Fruit fly (Drosophila melanogaster) whole organism, embryonic: ENCODE data around the gene CG16826.

Source experiments
- Awh ChIP-seq: fragments of 200-800 bp; sonication (Bioruptor generic); IDR thresholded peaks from 2 replicates; pipeline ENCODE4, ENCODE4 v1.3.6; 2022; ENCODE audit warnings: missing biosample characterization, missing genetic modification characterization
- CG10274 ChIP-seq: fragments of 200-800 bp; sonication (Bioruptor generic); optimal IDR thresholded peaks from 3 replicates; lab custom pipeline; 2017; ENCODE audit warnings: missing biosample characterization, mild to moderate bottlenecking, missing genetic modification characterization
- CG10462 ChIP-seq: fragments of 200-800 bp; sonication (Bioruptor generic); optimal IDR thresholded peaks from 2 replicates; lab custom pipeline; 2016; ENCODE audit warnings: missing biosample characterization, missing genetic modification characterization
- CG11560 ChIP-seq: fragments of 200-800 bp; sonication (Bioruptor generic); IDR thresholded peaks from 3 replicates; pipeline ENCODE4 v1.3.6; 2022; ENCODE audit warnings: missing biosample characterization, missing genetic modification characterization
- CG13296 ChIP-seq: fragments of 200-800 bp; sonication (Bioruptor generic); optimal IDR thresholded peaks from 3 replicates; lab custom pipeline; 2018; ENCODE audit warnings: missing biosample characterization, mild to moderate bottlenecking, missing genetic modification characterization
- CG13424 ChIP-seq: fragments of 200-800 bp; sonication (Bioruptor generic); optimal IDR thresholded peaks from 2 replicates; lab custom pipeline; 2019; ENCODE audit warnings: missing biosample characterization, mild to moderate bottlenecking, missing genetic modification characterization, moderate library complexity
- CG13894 ChIP-seq: fragments of 200-800 bp; sonication (Bioruptor generic); optimal IDR thresholded peaks from 3 replicates; lab custom pipeline; 2018; ENCODE audit warnings: missing biosample characterization, mild to moderate bottlenecking, missing genetic modification characterization, moderate library complexity
- CG14014 ChIP-seq: fragments of 200-800 bp; sonication (Bioruptor generic); IDR thresholded peaks from 2 replicates; pipeline ENCODE4 v1.3.6; 2022; ENCODE audit warnings: missing biosample characterization, missing genetic modification characterization
- CG15696 ChIP-seq: fragments of 200-800 bp; sonication (Bioruptor generic); optimal IDR thresholded peaks from 2 replicates; lab custom pipeline; 2019; ENCODE audit warnings: missing biosample characterization, mild to moderate bottlenecking, missing genetic modification characterization, moderate library complexity
- CG18011 ChIP-seq: fragments of 200-800 bp; sonication (Bioruptor generic); optimal IDR thresholded peaks from 2 replicates; lab custom pipeline; 2017; ENCODE audit warnings: missing biosample characterization, missing genetic modification characterization, mild to moderate bottlenecking, moderate library complexity, missing genotype
- CG2129 ChIP-seq: fragments of 200-800 bp; sonication (Bioruptor generic); IDR thresholded peaks from 2 replicates; pipeline ENCODE4 v1.3.6; 2022; ENCODE audit warnings: missing biosample characterization, missing genetic modification characterization; ENCODE audit not compliant: partially characterized antibody
- CG3281 ChIP-seq: fragments of 200-800 bp; sonication (Bioruptor generic); optimal IDR thresholded peaks from 3 replicates; lab custom pipeline; 2017; ENCODE audit warnings: missing biosample characterization, mild to moderate bottlenecking, missing genetic modification characterization
- CG5953 ChIP-seq: fragments of 200-800 bp; sonication (Bioruptor generic); IDR thresholded peaks from 2 replicates; pipeline ENCODE4 v1.3.6; 2022; ENCODE audit warnings: missing biosample characterization, missing genetic modification characterization
- CkIIα-i1 ChIP-seq: fragments of 200-800 bp; sonication (Bioruptor generic); IDR thresholded peaks from 2 replicates; pipeline ENCODE4 v1.3.6; 2022; ENCODE audit warnings: missing biosample characterization, missing genetic modification characterization
- D ChIP-seq, 2 experiments: fragments of 200-800 bp in 1 of 2; fragments of >200 bp in 1 of 2; sonication (Bioruptor generic) in 1 of 2; optimal IDR thresholded peaks; 2 replicates in 1 of 2; 3 replicates in 1 of 2; lab custom pipeline; 2017; ENCODE audit warnings: mild to moderate bottlenecking in 1 of 2, missing biosample characterization in 1 of 2, missing genetic modification characterization in 1 of 2, missing genetic modification reagents in 1 of 2
- Dad ChIP-seq: fragments of 200-800 bp; sonication (Bioruptor generic); optimal IDR thresholded peaks from 3 replicates; lab custom pipeline; 2016; ENCODE audit warnings: missing biosample characterization, missing genetic modification characterization
- Drgx ChIP-seq: fragments of 200-800 bp; sonication (Bioruptor generic); IDR thresholded peaks from 2 replicates; pipeline ENCODE4 v1.3.6; 2022; ENCODE audit warnings: missing biosample characterization, missing genetic modification characterization
- ERR ChIP-seq: fragments of 200-800 bp; sonication (Bioruptor generic); optimal IDR thresholded peaks from 2 replicates; lab custom pipeline; 2016; ENCODE audit warnings: missing biosample characterization, missing genetic modification characterization
- HLHmδ ChIP-seq: fragments of 200-800 bp; sonication (Bioruptor generic); optimal IDR thresholded peaks from 2 replicates; lab custom pipeline; 2018; ENCODE audit warnings: missing biosample characterization, mild to moderate bottlenecking, missing genetic modification characterization, moderate library complexity
- MBD-R2 ChIP-seq: fragments of 200-800 bp; sonication (Bioruptor generic); IDR thresholded peaks from 2 replicates; pipeline ENCODE4 v1.3.6; 2022; ENCODE audit warnings: missing biosample characterization, missing genetic modification characterization
- Max ChIP-seq: fragments of 200-800 bp; sonication (Bioruptor generic); optimal IDR thresholded peaks from 2 replicates; lab custom pipeline; 2016; ENCODE audit warnings: missing biosample characterization, mild to moderate bottlenecking, missing genetic modification characterization
- Myb ChIP-seq: fragments of 200-800 bp; sonication (Bioruptor generic); optimal IDR thresholded peaks from 2 replicates; lab custom pipeline; 2016; ENCODE audit warnings: missing biosample characterization, missing genetic modification characterization
- Sox102F ChIP-seq: fragments of 200-800 bp; sonication (Bioruptor generic); optimal IDR thresholded peaks from 2 replicates; lab custom pipeline; 2018; ENCODE audit warnings: missing biosample characterization, mild to moderate bottlenecking, missing genetic modification characterization, moderate library complexity
- Vsx1 ChIP-seq: fragments of 200-800 bp; sonication (Bioruptor generic); optimal IDR thresholded peaks from 2 replicates; lab custom pipeline; 2017; ENCODE audit warnings: missing biosample characterization, mild to moderate bottlenecking, missing genetic modification characterization, missing genetic modification reagents
- amos ChIP-seq: fragments of 200-800 bp; sonication (Bioruptor generic); IDR thresholded peaks from 2 replicates; pipeline ENCODE4 v1.3.6; 2022; ENCODE audit warnings: missing biosample characterization, missing genetic modification characterization; ENCODE audit not compliant: partially characterized antibody
- ato ChIP-seq: fragments of 200-800 bp; sonication (Bioruptor generic); IDR thresholded peaks from 2 replicates; pipeline ENCODE4 v1.3.6; 2022; ENCODE audit warnings: missing biosample characterization, missing genetic modification characterization; ENCODE audit not compliant: partially characterized antibody
- az2 ChIP-seq: fragments of 200-800 bp; sonication (Bioruptor generic); optimal IDR thresholded peaks from 3 replicates; lab custom pipeline; 2016; ENCODE audit warnings: missing biosample characterization, missing genetic modification characterization
- bbx ChIP-seq: fragments of 200-800 bp; sonication (Bioruptor generic); IDR thresholded peaks from 2 replicates; pipeline ENCODE4 v1.3.6; 2022; ENCODE audit warnings: missing biosample characterization, missing genetic modification characterization; ENCODE audit not compliant: partially characterized antibody
- bowl ChIP-seq: fragments of 200-800 bp; sonication (Bioruptor generic); IDR thresholded peaks from 2 replicates; pipeline ENCODE4 v1.3.6; 2022; ENCODE audit warnings: missing biosample characterization, missing genetic modification characterization
- cas ChIP-seq: fragments of 200-800 bp; sonication (Bioruptor generic); IDR thresholded peaks from 2 replicates; pipeline ENCODE4 v1.3.6; 2022; ENCODE audit warnings: missing biosample characterization, missing genetic modification characterization
- esg ChIP-seq: fragments of 200-800 bp; sonication (Bioruptor generic); conservative IDR thresholded peaks from 2 replicates; pipeline ENCODE4 v1.3.6; 2022; ENCODE audit warnings: missing biosample characterization, missing genetic modification characterization
- gce ChIP-seq: fragments of 200-800 bp; sonication (Bioruptor generic); IDR thresholded peaks from 3 replicates; pipeline ENCODE4 v1.3.6; 2022; ENCODE audit warnings: missing biosample characterization, missing genetic modification characterization
- gcm2 ChIP-seq: fragments of 200-800 bp; sonication (Bioruptor generic); optimal IDR thresholded peaks from 2 replicates; lab custom pipeline; 2016; ENCODE audit warnings: missing biosample characterization, missing genetic modification characterization
- gfzf ChIP-seq: fragments of 200-800 bp; sonication (Bioruptor generic); optimal IDR thresholded peaks from 2 replicates; lab custom pipeline; 2016; ENCODE audit warnings: missing biosample characterization, mild to moderate bottlenecking, missing genetic modification characterization, moderate library complexity
- hbn ChIP-seq: fragments of 200-800 bp; sonication (Bioruptor generic); IDR thresholded peaks from 2 replicates; pipeline ENCODE4 v1.3.6; 2022; ENCODE audit warnings: missing biosample characterization, missing genetic modification characterization; ENCODE audit not compliant: partially characterized antibody
- jigr1 ChIP-seq: fragments of 200-800 bp; sonication (Bioruptor generic); IDR thresholded peaks from 3 replicates; pipeline ENCODE4 v1.3.6; 2022; ENCODE audit warnings: missing biosample characterization, missing genetic modification characterization
- lola ChIP-seq, 3 experiments: fragments of >200 bp in 2 of 3; fragments of 200-800 bp in 1 of 3; sonication (Bioruptor generic) in 1 of 3; optimal IDR thresholded peaks; 2 replicates each; lab custom pipeline; 2017 to 2019; ENCODE audit warnings: missing biosample characterization in 3 of 3, missing genetic modification characterization in 3 of 3, mild to moderate bottlenecking in 1 of 3, moderate library complexity in 1 of 3
- nerfin-2 ChIP-seq: fragments of 200-800 bp; sonication (Bioruptor generic); IDR thresholded peaks from 2 replicates; pipeline ENCODE4 v1.3.6; 2022; ENCODE audit warnings: missing biosample characterization, missing genetic modification characterization; ENCODE audit not compliant: partially characterized antibody
- phol ChIP-seq: fragments of 200-800 bp; sonication (Bioruptor generic); optimal IDR thresholded peaks from 3 replicates; lab custom pipeline; 2018; ENCODE audit warnings: missing biosample characterization, mild to moderate bottlenecking, missing genetic modification characterization, moderate library complexity
- schlank ChIP-seq: fragments of 200-800 bp; sonication (Bioruptor generic); optimal IDR thresholded peaks from 2 replicates; lab custom pipeline; 2018; ENCODE audit warnings: missing biosample characterization, mild to moderate bottlenecking, missing genetic modification characterization
- scrt ChIP-seq: fragments of 200-800 bp; sonication (Bioruptor generic); optimal IDR thresholded peaks from 2 replicates; lab custom pipeline; 2018; ENCODE audit warnings: missing biosample characterization, mild to moderate bottlenecking, missing genetic modification characterization, moderate library complexity
- shn ChIP-seq: fragments of 200-800 bp; sonication (Bioruptor generic); optimal IDR thresholded peaks from 3 replicates; lab custom pipeline; 2016; ENCODE audit warnings: missing biosample characterization, missing genetic modification characterization
- sim ChIP-seq: fragments of 200-800 bp; sonication (Bioruptor generic); IDR thresholded peaks from 2 replicates; pipeline ENCODE4 v1.3.6; 2022; ENCODE audit warnings: missing biosample characterization, missing genetic modification characterization
- sna ChIP-seq: fragments of 200-800 bp; sonication (Bioruptor generic); IDR thresholded peaks from 2 replicates; pipeline ENCODE4 v1.3.6; 2022; ENCODE audit warnings: missing biosample characterization, missing genetic modification characterization; ENCODE audit not compliant: partially characterized antibody
- tll ChIP-seq, 2 experiments: fragments of 200-800 bp in 1 of 2; fragments of >200 bp in 1 of 2; sonication (Bioruptor generic) in 1 of 2; optimal IDR thresholded peaks; 2 replicates each; lab custom pipeline; 2017 to 2019; ENCODE audit warnings: missing biosample characterization in 2 of 2, missing genetic modification characterization in 2 of 2, mild to moderate bottlenecking in 1 of 2, moderate library complexity in 1 of 2
- toy ChIP-seq: fragments of 200-800 bp; sonication (Bioruptor generic); IDR thresholded peaks from 2 replicates; pipeline ENCODE4 v1.3.6; 2022; ENCODE audit warnings: missing biosample characterization, missing genetic modification characterization
- usp ChIP-seq: fragments of >200 bp; optimal IDR thresholded peaks from 2 replicates; lab custom pipeline; 2017; ENCODE audit warnings: missing biosample characterization, missing genetic modification characterization
- wor ChIP-seq: fragments of 200-800 bp; sonication (Bioruptor generic); IDR thresholded peaks from 2 replicates; pipeline ENCODE4 v1.3.6; 2022; ENCODE audit warnings: missing biosample characterization, missing genetic modification characterization

Gene CG16826

DNA sequence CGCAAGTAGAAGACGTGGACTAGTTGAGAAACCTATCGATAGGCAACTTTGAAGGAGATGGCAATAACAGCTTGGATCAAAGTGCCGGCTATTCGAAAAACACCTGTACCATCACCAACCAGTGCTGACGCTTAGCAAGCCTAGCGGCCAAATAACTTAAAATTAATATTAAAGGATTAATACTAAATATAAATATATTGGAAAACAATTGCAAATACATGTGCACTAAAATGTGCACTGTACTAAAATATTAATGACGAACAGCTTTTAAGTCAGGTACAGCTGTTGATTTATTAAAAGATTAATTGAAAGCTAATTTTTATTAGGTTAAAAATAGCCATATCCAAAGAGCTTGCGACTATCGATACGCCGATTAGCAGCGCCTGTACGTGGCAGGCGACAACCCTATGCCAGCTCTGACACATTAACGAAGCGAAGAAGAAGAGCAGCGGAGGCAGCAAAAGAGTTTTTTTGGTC lies 31.0 kb downstream of the CG16826 start, which contains the start of the genes CG9302 and beta'COP (continued):
- TF ChIP-seq gce (GFP tag; lab: Robert Waterston, UW) (no peak), CG10274 (GFP tag; lab: Kevin White, UChicago) (no peak), amos (peak; percentile 63), CG3281 (GFP tag; lab: Kevin White, UChicago) (peak; percentile 81), Max (peak; percentile 64), D (optimal IDR thresholded peaks at IDR 0.05; lab: Kevin White, UChicago) (no peak), D (GFP tag; optimal IDR thresholded peaks at IDR 0.05; lab: Kevin White, UChicago) (peak; percentile 32), CG13424 (tag; lab: Kevin White, UChicago) (peak; percentile 78), cas (GFP tag; lab: Robert Waterston, UW) (no peak), gfzf (GFP tag; lab: Kevin White, UChicago) (no peak), CG13296 (GFP tag; lab: Kevin White, UChicago) (no peak), CG14014 (GFP tag; lab: Robert Waterston, UW) (no peak; the same call in 1 of the 2 replicates), CkIIα-i1 (GFP tag; lab: Robert Waterston, UW) (no peak), scrt (GFP tag; lab: Kevin White, UChicago) (peak; percentile 67), shn (GFP tag; lab: Kevin White, UChicago) (peak; percentile 9), MBD-R2 (GFP tag; lab: Robert Waterston, UW) (peak; percentile 66), CG15696 (tag; lab: Kevin White, UChicago) (peak; percentile 79), ERR (GFP tag; lab: Kevin White, UChicago) (no peak), lola (GFP tag; optimal IDR thresholded peaks at IDR 0.05; lab: Kevin White, UChicago) (peak in 1 of 3 experiments; percentile 75), toy (GFP tag; lab: Robert Waterston, UW) (no peak), phol (tag; lab: Kevin White, UChicago) (peak; percentile 81), schlank (tag; lab: Kevin White, UChicago) (no peak), gcm2 (GFP tag; lab: Kevin White, UChicago) (no peak), tll (GFP tag; optimal IDR thresholded peaks at IDR 0.05; lab: Kevin White, UChicago) (peak in 1 of 2 experiments; percentile 3), Vsx1 (GFP tag; lab: Kevin White, UChicago) (no peak), HLHmδ (GFP tag; lab: Kevin White, UChicago) (no peak), az2 (GFP tag; lab: Kevin White, UChicago) (peak; percentile 71), CG2129 (GFP tag; lab: Robert Waterston, UW) (no peak), sna (GFP tag; lab: Robert Waterston, UW) (no peak; the same call in 1 of the 2 replicates), bowl (GFP tag; lab: Robert Waterston, UW) (no peak), ato (no peak), sim (no peak), wor (GFP tag; lab: Robert Waterston, UW) (no peak; the same call in 1 of the 2 replicates), Myb (GFP tag; lab: Kevin White, UChicago) (no peak), usp (GFP tag; lab: Kevin White, UChicago) (no peak), CG13894 (no peak), CG10462 (GFP tag; lab: Kevin White, UChicago) (peak; percentile 31), CG5953 (GFP tag; lab: Robert Waterston, UW) (no peak), bbx (GFP tag; lab: Robert Waterston, UW) (no peak; the same call in 1 of the 2 replicates), nerfin-2 (GFP tag; lab: Robert Waterston, UW) (peak; percentile 50; the same call in 1 of the 2 replicates), Dad (peak; percentile 14), jigr1 (peak; percentile 61; the same call in 2 of the 3 replicates), esg (GFP tag; lab: Robert Waterston, UW) (peak; percentile 40; the same call in 1 of the 2 replicates), CG18011 (GFP tag; lab: Kevin White, UChicago) (peak; percentile 24), Drgx (GFP tag; lab: Robert Waterston, UW) (no peak), hbn (GFP tag; lab: Robert Waterston, UW) (peak; percentile 49; the same call in 1 of the 2 replicates), Awh (GFP tag; lab: Robert Waterston, UW) (no peak; the same call in 1 of the 2 replicates), CG11560 (tag; lab: Robert Waterston, UW) (0 out of 3 replicates have a peak, but pooled peaks have one; percentile 16), Sox102F (GFP tag; lab: Kevin White, UChicago) (no peak)
